Fruit fly (Drosophila melanogaster) whole organism, embryonic: ENCODE results near the gene Ist1.

Experiments used
- Atf6 ChIP-seq: fragments of 200-800 bp; sonication (Bioruptor generic); IDR thresholded peaks from 2 replicates; pipeline ENCODE4 v1.3.6; 2022; ENCODE audit warnings: missing biosample characterization, missing genetic modification characterization
- CG10147 ChIP-seq: fragments of 200-800 bp; sonication (Bioruptor generic); optimal IDR thresholded peaks from 2 replicates; lab custom pipeline; 2019; ENCODE audit warnings: missing biosample characterization, mild to moderate bottlenecking, missing genetic modification characterization, moderate library complexity
- CG10959 ChIP-seq: fragments of 200-800 bp; sonication (Bioruptor generic); IDR thresholded peaks from 2 replicates; pipeline ENCODE4 v1.3.6; 2022; ENCODE audit warnings: missing biosample characterization, missing genetic modification characterization
- CG12104 ChIP-seq: fragments of 200-800 bp; sonication (Bioruptor generic); optimal IDR thresholded peaks from 3 replicates; lab custom pipeline; 2016; ENCODE audit warnings: missing biosample characterization, missing genetic modification characterization
- CG1233 ChIP-seq: fragments of 200-800 bp; sonication (Bioruptor generic); optimal IDR thresholded peaks from 4 replicates; lab custom pipeline; 2018; ENCODE audit warnings: missing biosample characterization, mild to moderate bottlenecking, missing genetic modification characterization
- CG12391 ChIP-seq: fragments of 200-800 bp; sonication (Bioruptor generic); optimal IDR thresholded peaks from 3 replicates; lab custom pipeline; 2018; ENCODE audit warnings: missing biosample characterization, mild to moderate bottlenecking, missing genetic modification characterization, moderate library complexity
- CG13624 ChIP-seq: fragments of 200-800 bp; sonication (Bioruptor generic); optimal IDR thresholded peaks from 2 replicates; lab custom pipeline; 2016; ENCODE audit warnings: missing biosample characterization, missing genetic modification characterization
- CG1647 ChIP-seq: fragments of 200-800 bp; sonication (Bioruptor generic); optimal IDR thresholded peaks from 3 replicates; lab custom pipeline; 2016; ENCODE audit warnings: missing biosample characterization, missing genetic modification characterization
- CG17186 ChIP-seq: fragments of 200-800 bp; sonication (Bioruptor generic); optimal IDR thresholded peaks from 3 replicates; lab custom pipeline; 2017; ENCODE audit warnings: missing biosample characterization, missing genetic modification reagents, missing genetic modification characterization
- CG17361 ChIP-seq: fragments of 200-800 bp; sonication (Bioruptor generic); IDR thresholded peaks from 3 replicates; pipeline ENCODE4 v1.3.6; 2022; ENCODE audit warnings: missing biosample characterization, missing genetic modification characterization
- CG1832 ChIP-seq: fragments of 200-800 bp; sonication (Bioruptor generic); optimal IDR thresholded peaks from 2 replicates; lab custom pipeline; 2017; ENCODE audit warnings: missing biosample characterization, mild to moderate bottlenecking, missing genetic modification characterization, inconsistent platforms
- CG2202 ChIP-seq: fragments of 200-800 bp; sonication (Bioruptor generic); optimal IDR thresholded peaks from 2 replicates; lab custom pipeline; 2018; ENCODE audit warnings: missing biosample characterization, mild to moderate bottlenecking, missing genetic modification characterization
- CG2678 ChIP-seq: fragments of 200-800 bp; sonication (Bioruptor generic); optimal IDR thresholded peaks from 3 replicates; lab custom pipeline; 2019; ENCODE audit warnings: missing biosample characterization, mild to moderate bottlenecking, missing genetic modification characterization, moderate library complexity
- CG32772 ChIP-seq: fragments of 200-800 bp; sonication (Bioruptor generic); IDR thresholded peaks from 2 replicates; pipeline ENCODE4 v1.3.6; 2022; ENCODE audit warnings: missing biosample characterization, missing genetic modification characterization
- CG3281 ChIP-seq: fragments of 200-800 bp; sonication (Bioruptor generic); optimal IDR thresholded peaks from 3 replicates; lab custom pipeline; 2017; ENCODE audit warnings: missing biosample characterization, mild to moderate bottlenecking, missing genetic modification characterization
- CG33213 ChIP-seq: fragments of 200-800 bp; sonication (Bioruptor generic); optimal IDR thresholded peaks from 3 replicates; lab custom pipeline; 2016; ENCODE audit warnings: missing biosample characterization, missing genetic modification characterization
- CG42726 ChIP-seq: fragments of 200-800 bp; sonication (Bioruptor generic); IDR thresholded peaks from 2 replicates; pipeline ENCODE4 v1.3.6; 2022; ENCODE audit warnings: missing biosample characterization, missing genetic modification characterization; ENCODE audit not compliant: partially characterized antibody
- CG4404 ChIP-seq: fragments of 200-800 bp; sonication (Bioruptor generic); IDR thresholded peaks from 2 replicates; pipeline ENCODE4 v1.3.6; 2022; ENCODE audit warnings: missing biosample characterization, missing genetic modification characterization
- CG6175 ChIP-seq: fragments of 200-800 bp; sonication (Bioruptor generic); IDR thresholded peaks from 3 replicates; pipeline ENCODE4 v1.3.6; 2022; ENCODE audit warnings: missing biosample characterization, missing genetic modification characterization
- CG7745 ChIP-seq: fragments of 200-800 bp; sonication (Bioruptor generic); optimal IDR thresholded peaks from 2 replicates; lab custom pipeline; 2018; ENCODE audit warnings: missing biosample characterization, mild to moderate bottlenecking, missing genetic modification characterization, moderate library complexity
- CG7839 ChIP-seq: fragments of 200-800 bp; sonication (Bioruptor generic); optimal IDR thresholded peaks from 3 replicates; lab custom pipeline; 2018; ENCODE audit warnings: missing biosample characterization, mild to moderate bottlenecking, missing genetic modification characterization, moderate library complexity
- CG8290 ChIP-seq, 3 experiments: fragments of 200-800 bp; sonication (Bioruptor generic); optimal IDR thresholded peaks; 2 replicates each; lab custom pipeline; 2016 to 2019; ENCODE audit warnings: missing biosample characterization in 3 of 3, missing genetic modification characterization in 3 of 3, mild to moderate bottlenecking in 2 of 3, moderate library complexity in 1 of 3
- CG9437 ChIP-seq: fragments of 200-800 bp; sonication (Bioruptor generic); optimal IDR thresholded peaks from 2 replicates; lab custom pipeline; 2018; ENCODE audit warnings: missing biosample characterization, mild to moderate bottlenecking, missing genetic modification characterization
- CrebB ChIP-seq: fragments of 200-800 bp; sonication (Bioruptor generic); optimal IDR thresholded peaks from 3 replicates; lab custom pipeline; 2018; ENCODE audit warnings: missing biosample characterization, mild to moderate bottlenecking, missing genetic modification characterization
- Doc3 ChIP-seq: fragments of 200-800 bp; sonication (Bioruptor generic); IDR thresholded peaks from 3 replicates; pipeline ENCODE4 v1.3.6; 2022; ENCODE audit warnings: missing biosample characterization, missing genetic modification characterization; ENCODE audit not compliant: partially characterized antibody
- E2f2 ChIP-seq: fragments of 200-800 bp; sonication (Bioruptor generic); IDR thresholded peaks from 2 replicates; pipeline ENCODE4 v1.3.6; 2022; ENCODE audit warnings: missing biosample characterization, missing genetic modification characterization
- Elba2 ChIP-seq: fragments of 200-800 bp; sonication (Bioruptor generic); optimal IDR thresholded peaks from 3 replicates; lab custom pipeline; 2016; ENCODE audit warnings: missing biosample characterization, missing genetic modification characterization
- Fer1 ChIP-seq: fragments of 200-800 bp; sonication (Bioruptor generic); optimal IDR thresholded peaks from 2 replicates; lab custom pipeline; 2017; ENCODE audit warnings: missing biosample characterization, mild to moderate bottlenecking, missing genetic modification characterization
- Neu2 ChIP-seq: fragments of 200-800 bp; sonication (Bioruptor generic); optimal IDR thresholded peaks from 3 replicates; lab custom pipeline; 2016; ENCODE audit warnings: missing biosample characterization, missing genetic modification characterization, borderline replicate concordance
- Rfx ChIP-seq: fragments of 200-800 bp; sonication (Bioruptor generic); IDR thresholded peaks from 2 replicates; pipeline ENCODE4 v1.3.6; 2022; ENCODE audit warnings: missing biosample characterization, missing genetic modification characterization
- Six4 ChIP-seq: fragments of 200-800 bp; sonication (Bioruptor generic); optimal IDR thresholded peaks from 2 replicates; lab custom pipeline; 2016; ENCODE audit warnings: missing biosample characterization, missing genetic modification characterization
- Usf ChIP-seq: fragments of 200-800 bp; sonication (Bioruptor generic); optimal IDR thresholded peaks from 2 replicates; lab custom pipeline; 2017; ENCODE audit warnings: missing genotype, missing biosample characterization, missing genetic modification characterization
- bowl ChIP-seq: fragments of 200-800 bp; sonication (Bioruptor generic); IDR thresholded peaks from 2 replicates; pipeline ENCODE4 v1.3.6; 2022; ENCODE audit warnings: missing biosample characterization, missing genetic modification characterization
- caup ChIP-seq: fragments of 200-800 bp; sonication (Bioruptor generic); optimal IDR thresholded peaks from 3 replicates; lab custom pipeline; 2017; ENCODE audit warnings: missing biosample characterization, mild to moderate bottlenecking, missing genetic modification characterization, moderate library complexity; ENCODE audit not compliant: severe bottlenecking
- croc ChIP-seq: fragments of 200-800 bp; sonication (Bioruptor generic); conservative IDR thresholded peaks from 3 replicates; pipeline ENCODE4 v1.3.6; 2022; ENCODE audit warnings: missing biosample characterization, missing genetic modification characterization
- dm ChIP-seq: fragments of 200-800 bp; sonication (Bioruptor generic); optimal IDR thresholded peaks from 3 replicates; lab custom pipeline; 2016; ENCODE audit warnings: missing biosample characterization, missing genetic modification characterization
- esg ChIP-seq: fragments of 200-800 bp; sonication (Bioruptor generic); conservative IDR thresholded peaks from 2 replicates; pipeline ENCODE4 v1.3.6; 2022; ENCODE audit warnings: missing biosample characterization, missing genetic modification characterization
- fd96Cb ChIP-seq: fragments of 200-800 bp; sonication (Bioruptor generic); optimal IDR thresholded peaks from 2 replicates; lab custom pipeline; 2018; ENCODE audit warnings: missing biosample characterization, mild to moderate bottlenecking, missing genetic modification characterization, moderate library complexity
- grau ChIP-seq: fragments of 200-800 bp; optimal IDR thresholded peaks from 3 replicates; lab custom pipeline; 2019; ENCODE audit warnings: missing biosample characterization, mild to moderate bottlenecking, missing genetic modification characterization, moderate library complexity
- gsb ChIP-seq: fragments of 200-800 bp; sonication (Bioruptor generic); IDR thresholded peaks from 2 replicates; pipeline ENCODE4 v1.3.6; 2022; ENCODE audit warnings: missing biosample characterization, missing genetic modification characterization
- kni ChIP-seq: fragments of 200-800 bp; sonication (Bioruptor generic); optimal IDR thresholded peaks from 3 replicates; lab custom pipeline; 2017; ENCODE audit warnings: mild to moderate bottlenecking, missing biosample characterization, missing genetic modification reagents, missing genetic modification characterization
- pfk ChIP-seq: fragments of 200-800 bp; sonication (Bioruptor generic); optimal IDR thresholded peaks from 2 replicates; lab custom pipeline; 2018; ENCODE audit warnings: missing biosample characterization, mild to moderate bottlenecking, missing genetic modification characterization, moderate library complexity
- prd ChIP-seq, 3 experiments: fragments of >200 bp in 2 of 3; fragments of 200-800 bp in 1 of 3; sonication (Bioruptor generic) in 1 of 3; optimal IDR thresholded peaks in 2 of 3; IDR thresholded peaks in 1 of 3; 2 replicates in 2 of 3; 3 replicates in 1 of 3; pipeline versions ENCODE4 v1.3.6 to Lab custom; 2017 to 2022; ENCODE audit warnings: missing biosample characterization in 1 of 3, missing genetic modification characterization in 1 of 3
- shn ChIP-seq: fragments of 200-800 bp; sonication (Bioruptor generic); optimal IDR thresholded peaks from 3 replicates; lab custom pipeline; 2016; ENCODE audit warnings: missing biosample characterization, missing genetic modification characterization
- sug ChIP-seq: fragments of 200-800 bp; optimal IDR thresholded peaks from 2 replicates; lab custom pipeline; 2019; ENCODE audit warnings: missing biosample characterization, mild to moderate bottlenecking, missing genetic modification characterization, moderate library complexity
- tap ChIP-seq: fragments of 200-800 bp; optimal IDR thresholded peaks from 3 replicates; lab custom pipeline; 2019; ENCODE audit warnings: missing biosample characterization, mild to moderate bottlenecking, missing genetic modification characterization, moderate library complexity
- tna ChIP-seq: fragments of 200-800 bp; sonication (Bioruptor generic); IDR thresholded peaks from 2 replicates; pipeline ENCODE4 v1.3.6; 2022; ENCODE audit warnings: missing biosample characterization, missing genetic modification characterization; ENCODE audit not compliant: partially characterized antibody
- ttk ChIP-seq: fragments of 200-800 bp; sonication (Bioruptor generic); IDR thresholded peaks from 2 replicates; pipeline ENCODE4 v2.1.2; 2022; ENCODE audit warnings: missing biosample characterization, missing genetic modification characterization
- z ChIP-seq: fragments of 200-800 bp; sonication (Bioruptor generic); IDR thresholded peaks from 3 replicates; pipeline ENCODE4 v1.3.6; 2022; ENCODE audit warnings: missing biosample characterization, missing genetic modification characterization

The Ist1 gene

DNA sequence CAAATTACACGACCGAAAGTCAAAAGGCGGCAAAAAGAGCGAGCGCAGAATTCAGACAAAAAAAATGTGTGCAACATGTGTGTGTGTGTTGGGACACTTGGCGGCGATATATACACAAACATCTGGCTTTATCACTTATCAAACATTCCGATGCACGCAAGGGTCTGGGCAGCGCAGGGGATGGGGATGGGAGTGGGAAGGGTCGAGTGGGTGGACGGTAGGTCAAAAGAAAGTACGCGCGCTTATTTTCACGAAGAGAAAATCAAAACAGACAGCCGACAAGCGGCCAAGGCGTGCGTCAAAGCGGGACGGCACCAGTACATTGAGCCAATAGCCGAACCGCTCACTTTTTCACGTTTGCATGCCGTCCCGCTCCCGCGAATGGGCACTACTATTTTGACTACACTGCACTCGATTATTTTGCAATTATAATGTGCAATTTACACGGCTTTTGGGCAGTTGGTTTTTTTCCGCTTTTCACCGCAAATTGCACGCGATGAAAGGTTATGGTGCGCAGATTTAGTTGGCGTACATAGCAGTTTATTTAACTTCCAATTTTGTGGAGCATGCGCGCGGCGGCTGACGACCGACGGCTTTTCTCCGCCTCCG is 14.1 kb downstream of the Ist1 start (continued):
- TF ChIP-seq Atf6 (GFP tag; lab: Robert Waterston, UW) (peak; percentile 51; the same call in 1 of the 2 replicates), CG1233 (GFP tag; lab: Kevin White, UChicago) (no peak), CG17186 (GFP tag; lab: Kevin White, UChicago) (peak; percentile 45), CG9437 (GFP tag; lab: Kevin White, UChicago) (no peak), E2f2 (GFP tag; lab: Robert Waterston, UW) (peak; percentile 44; the same call in 1 of the 2 replicates), ttk (GFP tag; lab: Robert Waterston, UW) (peak; percentile 53; the same call in 1 of the 2 replicates), Six4 (GFP tag; lab: Kevin White, UChicago) (no peak), CG2202 (tag; lab: Kevin White, UChicago) (no peak), tna (no peak), shn (peak; percentile 3), CG1832 (peak; percentile 97), CG33213 (no peak), CG7745 (tag; lab: Kevin White, UChicago) (no peak), grau (tag; lab: Kevin White, UChicago) (no peak), croc (GFP tag; lab: Robert Waterston, UW) (no peak), CG3281 (GFP tag; lab: Kevin White, UChicago) (no peak), CG10959 (GFP tag; lab: Robert Waterston, UW) (no peak), bowl (GFP tag; lab: Robert Waterston, UW) (no peak), CG6175 (GFP tag; lab: Robert Waterston, UW) (no peak), caup (GFP tag; lab: Kevin White, UChicago) (no peak), CG1647 (GFP tag; lab: Kevin White, UChicago) (no peak), tap (tag; lab: Kevin White, UChicago) (no peak), CG32772 (GFP tag; lab: Robert Waterston, UW) (no peak), Rfx (no peak), z (no peak), Elba2 (no peak), CG8290 (GFP tag; optimal IDR thresholded peaks at IDR 0.05; lab: Kevin White, UChicago) (no peak), CG8290 (tag; optimal IDR thresholded peaks at IDR 0.05; lab: Kevin White, UChicago) (no peak), gsb (GFP tag; lab: Robert Waterston, UW) (no peak), Usf (GFP tag; lab: Kevin White, UChicago) (no peak), dm (GFP tag; lab: Kevin White, UChicago) (peak; percentile 51), fd96Cb (no peak), CG13624 (GFP tag; lab: Kevin White, UChicago) (no peak), CrebB (tag; lab: Kevin White, UChicago) (no peak), CG2678 (tag; lab: Kevin White, UChicago) (no peak), kni (GFP tag; lab: Kevin White, UChicago) (no peak), sug (tag; lab: Kevin White, UChicago) (no peak), esg (GFP tag; lab: Robert Waterston, UW) (no peak), CG4404 (GFP tag; lab: Robert Waterston, UW) (no peak), prd (optimal IDR thresholded peaks at IDR 0.05; lab: Kevin White, UChicago) (no peak), prd (GFP tag; IDR thresholded peaks at IDR 0.05; lab: Robert Waterston, UW) (0 out of 3 replicates have a peak, but pooled peaks have one; percentile 20), pfk (GFP tag; lab: Kevin White, UChicago) (no peak), CG17361 (GFP tag; lab: Robert Waterston, UW) (no peak), CG12104 (GFP tag; lab: Kevin White, UChicago) (no peak), CG12391 (no peak), Neu2 (GFP tag; lab: Kevin White, UChicago) (peak; percentile 99), CG42726 (GFP tag; lab: Robert Waterston, UW) (peak; percentile 28; the same call in 1 of the 2 replicates), CG10147 (GFP tag; lab: Kevin White, UChicago) (no peak), Doc3 (no peak), CG7839 (tag; lab: Kevin White, UChicago) (no peak), Fer1 (GFP tag; lab: Kevin White, UChicago) (no peak)
